Fruit fly (Drosophila melanogaster): ENCODE measurements around the gene CycG.

CycG gene

dm6 chr3R:31603655-31604054 lies 8.8 kb downstream of the CycG start:
- TF ChIP-seq CG8632 (GFP tag; optimal IDR thresholded peaks at IDR 0.05) (no peak), fkh (GFP tag; optimal IDR thresholded peaks at IDR 0.05) (peak; percentile 88)

- no peak for TF ChIP-seq pdm3 (GFP tag; optimal IDR thresholded peaks at IDR 0.05)
- no peak for TF ChIP-seq CG8119 (GFP tag; IDR thresholded peaks at IDR 0.05)
- TF ChIP-seq Met (GFP tag; optimal IDR thresholded peaks at IDR 0.05): no peak
- no peak for TF ChIP-seq CG31627 (GFP tag; optimal IDR thresholded peaks at IDR 0.05)
- TF ChIP-seq CG3919 (GFP tag; optimal IDR thresholded peaks at IDR 0.05): no peak
- TF ChIP-seq OdsH (GFP tag; optimal IDR thresholded peaks at IDR 0.05): no peak
- no peak for TF ChIP-seq CG10631 (GFP tag; optimal IDR thresholded peaks at IDR 0.05)
- no peak for TF ChIP-seq Smox (GFP tag; optimal IDR thresholded peaks at IDR 0.05)
- no peak for TF ChIP-seq dac (GFP tag; optimal IDR thresholded peaks at IDR 0.05)
- no peak for TF ChIP-seq Ets21C (GFP tag; optimal IDR thresholded peaks at IDR 0.05)
- no peak for TF ChIP-seq CG9139 (GFP tag; optimal IDR thresholded peaks at IDR 0.05)
- no peak for TF ChIP-seq CG11294 (GFP tag; IDR thresholded peaks at IDR 0.05)
- no peak for TF ChIP-seq CG15336 (GFP tag; IDR thresholded peaks at IDR 0.05)
- TF ChIP-seq CG3032 (tag; optimal IDR thresholded peaks at IDR 0.05): no peak
- TF ChIP-seq fd85E (GFP tag; optimal IDR thresholded peaks at IDR 0.05): no peak
- no peak for TF ChIP-seq Hr4 (GFP tag; optimal IDR thresholded peaks at IDR 0.05)
Observed at dm6 chr3R:31603246-31603645, 9.2 kb downstream of the CycG start.

dm6 chr3R:31599538-31600313 lies 12.7 kb downstream of the CycG start:
- TF ChIP-seq fkh (GFP tag; optimal IDR thresholded peaks at IDR 0.05): peak; percentile 16
- TF ChIP-seq CG6163 (GFP tag; IDR thresholded peaks at IDR 0.05): no peak
- peak; percentile 81 for TF ChIP-seq svp (GFP tag)
- TF ChIP-seq CG6808 (GFP tag; optimal IDR thresholded peaks at IDR 0.05): no peak
- TF ChIP-seq vri (GFP tag; optimal IDR thresholded peaks at IDR 0.05): peak; percentile 94

dm6 chr3R:31597736-31598431 lies 14.6 kb downstream of the CycG start:
- TF ChIP-seq CG3919 (GFP tag; optimal IDR thresholded peaks at IDR 0.05) (no peak), CG6808 (GFP tag; optimal IDR thresholded peaks at IDR 0.05) (no peak), fkh (GFP tag; optimal IDR thresholded peaks at IDR 0.05) (no peak), CG34406 (GFP tag; optimal IDR thresholded peaks at IDR 0.05) (no peak), CG3032 (tag; optimal IDR thresholded peaks at IDR 0.05) (no peak), Sox15 (GFP tag; optimal IDR thresholded peaks at IDR 0.05) (no peak), CG8319 (GFP tag; optimal IDR thresholded peaks at IDR 0.05) (no peak), eg (GFP tag; IDR thresholded peaks at IDR 0.05) (no peak), CG8119 (GFP tag; IDR thresholded peaks at IDR 0.05) (no peak), svp (GFP tag) (no peak), Eip75B (GFP tag; optimal IDR thresholded peaks at IDR 0.05) (no peak)

- no peak for TF ChIP-seq CG11762 (GFP tag; optimal IDR thresholded peaks at IDR 0.05; ENCODE audit: insufficient read depth)
- no peak for TF ChIP-seq fd59A (GFP tag; optimal IDR thresholded peaks at IDR 0.05)
- TF ChIP-seq Hr39 (GFP tag; optimal IDR thresholded peaks at IDR 0.05): no peak
- TF ChIP-seq eg (GFP tag; IDR thresholded peaks at IDR 0.05): no peak
- no peak for TF ChIP-seq CG3032 (tag; optimal IDR thresholded peaks at IDR 0.05)
- TF ChIP-seq CG8319 (GFP tag; optimal IDR thresholded peaks at IDR 0.05): no peak
- TF ChIP-seq spab (GFP tag; optimal IDR thresholded peaks at IDR 0.05): no peak
- TF ChIP-seq pdm3 (GFP tag; optimal IDR thresholded peaks at IDR 0.05): no peak
- TF ChIP-seq CG31627 (GFP tag; optimal IDR thresholded peaks at IDR 0.05): no peak
- TF ChIP-seq Lpt (GFP tag; optimal IDR thresholded peaks at IDR 0.05): no peak
- no peak for TF ChIP-seq CG7368 (GFP tag; optimal IDR thresholded peaks at IDR 0.05)
- TF ChIP-seq topi (GFP tag; optimal IDR thresholded peaks at IDR 0.05): no peak
- TF ChIP-seq Sox14 (GFP tag; optimal IDR thresholded peaks at IDR 0.05): peak; percentile 41
- no peak for TF ChIP-seq Ets96B (tag; optimal IDR thresholded peaks at IDR 0.05)
- TF ChIP-seq CG32006 (GFP tag; optimal IDR thresholded peaks at IDR 0.05): no peak
- no peak for TF ChIP-seq Sox15 (GFP tag; optimal IDR thresholded peaks at IDR 0.05)
- no peak for TF ChIP-seq Hr4 (GFP tag; optimal IDR thresholded peaks at IDR 0.05)
- no peak for TF ChIP-seq CG3919 (GFP tag; optimal IDR thresholded peaks at IDR 0.05)
- TF ChIP-seq svp (GFP tag): peak; percentile 83
- TF ChIP-seq CG6854 (GFP tag; optimal IDR thresholded peaks at IDR 0.05): peak; percentile 59
- no peak for TF ChIP-seq OdsH (GFP tag; optimal IDR thresholded peaks at IDR 0.05)
- no peak for TF ChIP-seq Smox (GFP tag; optimal IDR thresholded peaks at IDR 0.05)
- TF ChIP-seq CG16779 (tag; optimal IDR thresholded peaks at IDR 0.05): no peak
Observed at dm6 chr3R:31596071-31596883, 16.2 kb downstream of the CycG start, which contains the start of gene RpL6. RpL6 (minus strand) TSS chr3R:31596204.
